Worm (Caenorhabditis elegans): Measurements from ENCODE around the gene F41G3.5.

Gene F41G3.5

DNA sequence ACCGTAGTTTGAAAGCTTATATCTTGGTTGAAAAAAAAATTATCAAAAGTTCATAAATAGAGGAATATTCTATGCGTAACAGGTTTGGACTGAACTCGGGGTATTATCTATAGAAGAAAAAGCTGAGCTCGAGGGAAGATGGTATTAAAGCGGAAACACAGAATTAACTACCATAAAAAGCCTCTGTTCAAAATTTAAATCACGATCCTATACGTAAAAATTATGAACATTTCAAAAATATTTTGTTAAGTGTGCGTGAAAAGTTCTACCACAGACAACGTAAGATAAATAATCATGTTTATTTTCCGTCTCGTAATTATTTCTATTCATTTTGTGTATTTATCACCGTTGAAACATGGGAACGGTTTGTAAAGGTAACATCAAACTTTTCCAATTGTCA, at the start of gene F41G3.5:
F41G3.5 (plus strand) TSS at position 301 of the 400 bp plus-strand sequence.
- TF ChIP-seq rnt-1 (tag; optimal IDR thresholded peaks at IDR 0.05), result no peak
- no peak for TF ChIP-seq che-1 (tag; optimal IDR thresholded peaks at IDR 0.05)
- TF ChIP-seq hlh-8 (tag; optimal IDR thresholded peaks at IDR 0.05), result no peak
- TF ChIP-seq zip-5 (tag; optimal IDR thresholded peaks at IDR 0.05), result no peak
- TF ChIP-seq K09A11.1 (tag; optimal IDR thresholded peaks at IDR 0.05; ENCODE audit: insufficient read depth), result no peak
- no peak for TF ChIP-seq pqm-1 (tag; optimal IDR thresholded peaks at IDR 0.05)
- no peak for TF ChIP-seq tbx-2 (tag; optimal IDR thresholded peaks at IDR 0.05)
- TF ChIP-seq odd-2 (tag; optimal IDR thresholded peaks at IDR 0.05), result no peak
- no peak for TF ChIP-seq ceh-22 (tag; optimal IDR thresholded peaks at IDR 0.05)
- no peak for TF ChIP-seq ztf-16 (tag; optimal IDR thresholded peaks at IDR 0.05)

DNA sequence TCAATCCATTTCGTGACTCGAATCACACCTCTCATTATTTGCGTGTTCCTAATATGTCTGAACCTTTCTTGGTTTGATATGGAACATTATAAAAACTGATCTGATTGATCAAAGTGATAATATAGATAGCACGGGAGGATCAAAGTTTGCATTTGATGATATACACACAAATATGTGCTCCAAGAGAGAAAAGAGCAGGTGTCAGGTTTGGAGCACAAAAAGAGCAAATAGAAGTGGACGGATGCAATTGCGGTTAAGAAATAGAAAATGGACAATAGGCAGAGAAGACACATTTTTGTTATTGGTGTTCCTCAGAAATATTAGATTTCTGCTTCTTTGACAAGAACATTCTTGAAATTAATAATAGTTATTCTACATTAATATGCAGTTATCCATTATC, 47.7 kb upstream of the F41G3.5 start, which contains the start of gene C18H9.1:
C18H9.1 (plus strand) TSS at position 301 of the 400 bp plus-strand sequence.
- TF ChIP-seq che-1 (tag; optimal IDR thresholded peaks at IDR 0.05) (no peak), syd-9 (tag; optimal IDR thresholded peaks at IDR 0.05) (no peak), ceh-14 (tag; optimal IDR thresholded peaks at IDR 0.05) (no peak), elt-2 (tag; optimal IDR thresholded peaks at IDR 0.05) (no peak), C38D4.7 (GFP tag; optimal IDR thresholded peaks at IDR 0.05) (no peak), pha-4 (tag; optimal IDR thresholded peaks at IDR 0.05) (no peak), hlh-6 (tag; optimal IDR thresholded peaks at IDR 0.05) (no peak), tbx-2 (tag; optimal IDR thresholded peaks at IDR 0.05) (no peak), F13H6.1 (tag; optimal IDR thresholded peaks at IDR 0.05) (no peak), T23F11.4 (GFP tag; optimal IDR thresholded peaks at IDR 0.05) (no peak), pax-1 (tag; optimal IDR thresholded peaks at IDR 0.05) (no peak), hlh-13 (GFP tag; optimal IDR thresholded peaks at IDR 0.05) (no peak), pros-1 (tag; optimal IDR thresholded peaks at IDR 0.05) (no peak), ceh-34 (tag; optimal IDR thresholded peaks at IDR 0.05) (no peak), pqm-1 (tag; optimal IDR thresholded peaks at IDR 0.05) (no peak), hlh-8 (tag; optimal IDR thresholded peaks at IDR 0.05) (no peak), unc-86 (tag; optimal IDR thresholded peaks at IDR 0.05) (no peak), mec-3 (tag; optimal IDR thresholded peaks at IDR 0.05; ENCODE audit: borderline replicate concordance) (no peak), zip-5 (tag; optimal IDR thresholded peaks at IDR 0.05) (no peak)

DNA sequence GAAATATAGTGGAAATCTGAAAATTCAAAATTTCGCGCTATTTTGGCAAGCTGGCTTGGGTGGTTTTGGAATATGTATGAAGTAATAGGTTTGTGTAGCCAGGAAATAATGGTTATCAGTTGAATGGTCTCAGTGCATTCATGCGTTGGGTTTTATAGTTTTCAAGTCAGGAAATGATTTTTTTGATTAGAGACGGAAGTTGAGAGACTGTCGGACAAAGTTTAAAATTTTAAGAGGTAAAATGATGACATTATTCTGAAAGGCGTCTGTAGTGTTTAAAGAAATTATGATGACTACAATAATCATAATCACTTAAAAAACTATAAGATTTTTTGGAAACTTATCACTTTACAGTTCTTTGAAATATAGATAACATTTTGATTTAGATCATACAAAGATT, 45.0 kb upstream of the F41G3.5 start, which contains the start of gene C18H9.6:
C18H9.6 (minus strand) TSS at position 129 of the 400 bp plus-strand sequence.
- TF ChIP-seq ets-4 (tag; optimal IDR thresholded peaks at IDR 0.05), result no peak

DNA sequence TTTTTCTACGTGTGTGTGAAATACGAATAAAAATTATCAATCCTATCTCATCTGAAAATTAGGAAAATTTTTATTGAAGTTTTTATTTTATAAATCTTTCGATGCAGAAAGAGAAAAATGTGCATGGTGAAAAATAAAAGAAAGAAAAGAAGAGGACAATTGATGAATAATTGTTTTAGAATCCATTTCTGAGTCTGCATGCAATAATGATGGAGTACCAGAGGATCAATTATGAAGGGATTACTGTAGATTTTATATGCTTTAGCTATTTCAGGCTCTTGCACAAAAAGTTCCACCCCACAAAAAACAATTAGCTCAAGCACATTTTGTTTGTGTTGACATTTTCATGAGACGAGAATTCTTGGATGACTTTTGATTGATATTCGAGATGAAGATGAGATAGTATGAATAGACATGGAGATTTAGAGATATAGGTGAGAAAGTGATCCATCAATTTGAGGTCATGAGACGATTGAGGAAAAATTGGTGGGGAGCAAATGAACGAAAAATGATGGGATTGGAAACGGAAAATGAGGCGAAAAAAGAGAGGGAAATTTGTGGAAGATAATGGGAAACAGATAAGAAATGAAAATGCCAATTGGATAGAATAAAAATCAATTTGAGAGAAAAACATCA, 40.8 kb upstream of the F41G3.5 start, which contains the start of gene rpy-1:
rpy-1 (minus strand) TSS at position 51 of the 636 bp plus-strand sequence.
- TF ChIP-seq unc-55 (GFP tag; optimal IDR thresholded peaks at IDR 0.05) (peak; percentile 66), eyg-1 (tag; optimal IDR thresholded peaks at IDR 0.05) (no peak), ceh-18 (tag; optimal IDR thresholded peaks at IDR 0.05) (peak; percentile 19)

DNA sequence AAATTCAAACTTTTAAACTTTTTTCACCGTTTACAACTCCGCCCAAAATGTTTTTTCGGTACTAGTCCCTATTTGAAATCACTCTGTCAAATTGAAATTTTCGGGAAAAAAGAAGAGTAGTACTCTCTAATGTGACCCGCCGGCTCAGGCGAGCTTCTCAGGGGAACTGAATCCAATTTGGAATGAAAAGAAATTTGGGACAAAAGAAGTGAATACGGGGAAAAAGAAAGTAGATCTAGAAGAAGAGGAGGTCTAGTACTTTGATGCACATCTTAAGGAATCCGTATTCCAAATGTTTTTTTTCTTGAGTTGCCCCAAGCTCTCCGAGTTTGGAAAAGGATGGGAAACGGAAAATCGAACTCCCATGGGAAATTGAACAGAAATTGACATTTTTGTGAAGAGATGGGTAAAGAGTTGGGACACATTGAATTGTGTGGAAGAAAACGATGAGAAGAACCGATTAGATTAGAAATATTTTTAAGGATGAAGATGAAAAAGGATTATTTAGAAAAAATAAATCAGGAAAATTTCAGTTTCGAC, 39.9 kb upstream of the F41G3.5 start:
- TF ChIP-seq pqm-1 (tag; optimal IDR thresholded peaks at IDR 0.05) (no peak), unc-42 (tag; optimal IDR thresholded peaks at IDR 0.05) (peak; percentile 72), unc-3 (GFP tag; conservative IDR thresholded peaks at IDR 0.05) (no peak), unc-3 (tag; optimal IDR thresholded peaks at IDR 0.05) (peak; percentile 65)

Measured in whole organism, late embryonic.